Worm (Caenorhabditis elegans) whole organism, L1 larva: Measurements from ENCODE around the gene dyci-1.

Source experiments
- C04F5.9 ChIP-seq: sonication (generic microtip); optimal IDR thresholded peaks from 2 replicates; lab custom pipeline; 2016; ENCODE audit warnings: missing genetic modification characterization, missing compliant biosample characterization
- C16A3.4 ChIP-seq: fragments of 150-350 bp; optimal IDR thresholded peaks from 2 replicates; lab custom pipeline; 2014; ENCODE audit warnings: missing biosample characterization, missing genetic modification characterization
- aha-1 ChIP-seq: fragments of 150-350 bp; optimal IDR thresholded peaks from 2 replicates; lab custom pipeline; 2014; ENCODE audit warnings: missing biosample characterization, missing genetic modification characterization
- alr-1 ChIP-seq: fragments of 200-800 bp; sonication (Bioruptor generic); optimal IDR thresholded peaks from 2 replicates; lab custom pipeline; 2018; ENCODE audit warnings: borderline replicate concordance, mild to moderate bottlenecking, missing genetic modification characterization, missing compliant biosample characterization
- aly-2 ChIP-seq: fragments of 150-350 bp; optimal IDR thresholded peaks from 2 replicates; lab custom pipeline; 2014; ENCODE audit warnings: missing biosample characterization, missing genetic modification characterization
- ceh-63 ChIP-seq: fragments of 200-800 bp; sonication (Bioruptor generic); optimal IDR thresholded peaks from 2 replicates; lab custom pipeline; 2018; ENCODE audit warnings: mild to moderate bottlenecking, missing genetic modification characterization, missing compliant biosample characterization
- ceh-8 ChIP-seq: fragments of 200-800 bp; sonication (Bioruptor generic); optimal IDR thresholded peaks from 2 replicates; lab custom pipeline; 2018; ENCODE audit warnings: mild to moderate bottlenecking, missing genetic modification characterization, moderate library complexity, missing compliant biosample characterization
- ceh-88 ChIP-seq: fragments of 200-800 bp; sonication (Bioruptor generic); IDR thresholded peaks from 2 replicates; pipeline ENCODE4 v1.3.6; 2022; ENCODE audit warnings: missing genetic modification characterization, missing compliant biosample characterization
- ceh-90 ChIP-seq: sonication (generic microtip); optimal IDR thresholded peaks from 2 replicates; lab custom pipeline; 2016; ENCODE audit warnings: missing genetic modification characterization, missing compliant biosample characterization
- dsc-1 ChIP-seq: sonication (generic microtip); optimal IDR thresholded peaks from 2 replicates; lab custom pipeline; 2016; ENCODE audit warnings: mild to moderate bottlenecking, missing genetic modification characterization, missing compliant biosample characterization
- efl-1 ChIP-seq, 4 experiments: fragments of 150-350 bp; optimal IDR thresholded peaks in 3 of 4; peaks in 1 of 4; 1 replicate in 1 of 4; 2 replicates in 3 of 4; lab custom pipeline; 2014; ENCODE audit warnings: missing biosample characterization in 2 of 4, missing genetic modification characterization in 2 of 4, missing genetic modification reagents in 2 of 4
- egl-13 ChIP-seq: sonication (generic microtip); optimal IDR thresholded peaks from 2 replicates; lab custom pipeline; 2016; ENCODE audit warnings: missing genotype, missing genetic modification reagents, missing genetic modification characterization, missing compliant biosample characterization
- egl-27 ChIP-seq, 2 experiments: fragments of 150-350 bp in 1 of 2; sonication (generic microtip); optimal IDR thresholded peaks; 3 replicates each; lab custom pipeline; 2017 to 2018; ENCODE audit warnings: missing biosample characterization in 2 of 2, missing genetic modification characterization in 2 of 2, missing genetic modification reagents in 2 of 2
- elt-2 ChIP-seq: sonication (generic microtip); optimal IDR thresholded peaks from 2 replicates; lab custom pipeline; 2016; ENCODE audit warnings: missing genetic modification characterization, mild to moderate bottlenecking, inconsistent platforms, missing compliant biosample characterization, missing genetic modification reagents
- elt-3 ChIP-seq, 6 experiments: fragments of 150-350 bp in 1 of 6; sonication (generic microtip); optimal IDR thresholded peaks; 2 replicates each; lab custom pipeline; 2017 to 2018; ENCODE audit warnings: missing biosample characterization in 6 of 6, missing genetic modification characterization in 6 of 6, inconsistent platforms in 1 of 6
- fkh-4 ChIP-seq: sonication (generic microtip); optimal IDR thresholded peaks from 2 replicates; lab custom pipeline; 2016; ENCODE audit warnings: missing compliant biosample characterization, missing genetic modification characterization, borderline replicate concordance
- hlh-17 ChIP-seq: fragments of 200-800 bp; sonication (Bioruptor generic); optimal IDR thresholded peaks from 2 replicates; lab custom pipeline; 2018; ENCODE audit warnings: missing genetic modification characterization, mild to moderate bottlenecking, missing compliant biosample characterization, moderate library complexity, borderline replicate concordance
- hpl-2 ChIP-seq: fragments of 150-350 bp; optimal IDR thresholded peaks from 2 replicates; lab custom pipeline; 2014; ENCODE audit warnings: missing biosample characterization, missing genetic modification reagents, missing genetic modification characterization
- irx-1 ChIP-seq: sonication (generic microtip); optimal IDR thresholded peaks from 2 replicates; lab custom pipeline; 2016; ENCODE audit warnings: missing genetic modification characterization, missing compliant biosample characterization
- jun-1 ChIP-seq: fragments of 150-350 bp; optimal IDR thresholded peaks from 2 replicates; lab custom pipeline; 2014; ENCODE audit warnings: missing biosample characterization, missing genetic modification reagents, missing genetic modification characterization
- lin-13 ChIP-seq: fragments of 150-350 bp; optimal IDR thresholded peaks from 2 replicates; lab custom pipeline; 2014; ENCODE audit warnings: missing biosample characterization, missing genetic modification reagents, missing genetic modification characterization
- lin-15B ChIP-seq: fragments of 150-350 bp; sonication (generic microtip); optimal IDR thresholded peaks from 3 replicates; lab custom pipeline; 2014; ENCODE audit warnings: missing biosample characterization, missing genetic modification characterization
- lin-39 ChIP-seq: fragments of 150-350 bp; optimal IDR thresholded peaks from 2 replicates; lab custom pipeline; 2014; ENCODE audit warnings: missing biosample characterization, missing genetic modification reagents, missing genetic modification characterization
- lir-3 ChIP-seq: sonication (generic microtip); optimal IDR thresholded peaks from 2 replicates; lab custom pipeline; 2016; ENCODE audit warnings: mild to moderate bottlenecking, missing genetic modification characterization, moderate library complexity, missing compliant biosample characterization; ENCODE audit not compliant: poor library complexity
- lsy-2 ChIP-seq, 2 experiments: fragments of 150-350 bp; optimal IDR thresholded peaks; 2 replicates each; lab custom pipeline; 2014; ENCODE audit warnings: missing biosample characterization in 2 of 2, missing genetic modification characterization in 2 of 2
- mdl-1 ChIP-seq, 2 experiments: fragments of 150-350 bp; optimal IDR thresholded peaks; 2 replicates each; lab custom pipeline; 2014 to 2017; ENCODE audit warnings: missing biosample characterization in 2 of 2, missing genetic modification characterization in 2 of 2, inconsistent platforms in 1 of 2
- mep-1 ChIP-seq: fragments of 150-350 bp; optimal IDR thresholded peaks from 2 replicates; lab custom pipeline; 2014; ENCODE audit warnings: missing biosample characterization, missing genetic modification characterization
- nhr-11 ChIP-seq: fragments of 150-350 bp; optimal IDR thresholded peaks from 2 replicates; lab custom pipeline; 2014; ENCODE audit warnings: missing biosample characterization, missing genetic modification characterization
- nhr-12 ChIP-seq: sonication (generic microtip); optimal IDR thresholded peaks from 2 replicates; lab custom pipeline; 2017; ENCODE audit warnings: missing biosample characterization, missing genetic modification characterization
- nhr-19 ChIP-seq: fragments of 200-800 bp; sonication (Bioruptor generic); conservative IDR thresholded peaks from 2 replicates; pipeline ENCODE4 v1.3.6; 2022; ENCODE audit warnings: missing genetic modification characterization, missing compliant biosample characterization
- nhr-237 ChIP-seq: fragments of 150-350 bp; optimal IDR thresholded peaks from 2 replicates; lab custom pipeline; 2014; ENCODE audit warnings: missing biosample characterization, missing genetic modification characterization
- nhr-47 ChIP-seq: sonication (generic microtip); optimal IDR thresholded peaks from 2 replicates; lab custom pipeline; 2016; ENCODE audit warnings: mild to moderate bottlenecking, missing genetic modification characterization, moderate library complexity, missing compliant biosample characterization
- nhr-71 ChIP-seq: sonication (generic microtip); optimal IDR thresholded peaks from 2 replicates; lab custom pipeline; 2016; ENCODE audit warnings: mild to moderate bottlenecking, missing genetic modification characterization, moderate library complexity, missing compliant biosample characterization
- nhr-84 ChIP-seq: sonication (generic microtip); optimal IDR thresholded peaks from 2 replicates; lab custom pipeline; 2017; ENCODE audit warnings: missing biosample characterization, missing genetic modification characterization
- nhr-85 ChIP-seq: sonication (generic microtip); peaks from one replicate; lab custom pipeline; 2016; ENCODE audit warnings: missing genetic modification characterization, inconsistent platforms, missing compliant biosample characterization
- nhr-90 ChIP-seq: sonication (generic microtip); optimal IDR thresholded peaks from 2 replicates; lab custom pipeline; 2016; ENCODE audit warnings: mild to moderate bottlenecking, missing genetic modification characterization, missing compliant biosample characterization; ENCODE audit not compliant: poor library complexity
- pax-3 ChIP-seq: fragments of 200-800 bp; sonication (Bioruptor generic); optimal IDR thresholded peaks from 2 replicates; lab custom pipeline; 2018; ENCODE audit warnings: mild to moderate bottlenecking, missing genetic modification characterization, moderate library complexity, missing compliant biosample characterization
- pqm-1 ChIP-seq: sonication (generic microtip); optimal IDR thresholded peaks from 3 replicates; lab custom pipeline; 2017; ENCODE audit warnings: missing biosample characterization, missing genetic modification characterization
- skn-1 ChIP-seq: fragments of 150-350 bp; optimal IDR thresholded peaks from 2 replicates; lab custom pipeline; 2014; ENCODE audit warnings: missing biosample characterization, missing genetic modification characterization
- snpc-4 ChIP-seq: fragments of 150-350 bp; optimal IDR thresholded peaks from 2 replicates; lab custom pipeline; 2014; ENCODE audit warnings: missing biosample characterization, missing genetic modification characterization
- snu-23 ChIP-seq: sonication (generic microtip); optimal IDR thresholded peaks from 2 replicates; lab custom pipeline; 2016; ENCODE audit warnings: missing genetic modification characterization, missing compliant biosample characterization
- sptf-1 ChIP-seq: fragments of 150-350 bp; optimal IDR thresholded peaks from 2 replicates; lab custom pipeline; 2014; ENCODE audit warnings: missing biosample characterization, missing genetic modification characterization
- sup-37 ChIP-seq: fragments of 200-800 bp; sonication (Bioruptor generic); optimal IDR thresholded peaks from 2 replicates; lab custom pipeline; 2018; ENCODE audit warnings: mild to moderate bottlenecking, missing genetic modification characterization, missing compliant biosample characterization
- tbx-2 ChIP-seq: sonication (generic microtip); optimal IDR thresholded peaks from 2 replicates; lab custom pipeline; 2016; ENCODE audit warnings: missing genetic modification characterization, missing compliant biosample characterization
- tlp-1 ChIP-seq: fragments of 150-350 bp; optimal IDR thresholded peaks from 2 replicates; lab custom pipeline; 2014; ENCODE audit warnings: missing biosample characterization, missing genetic modification characterization
- unc-130 ChIP-seq: fragments of 150-350 bp; optimal IDR thresholded peaks from 2 replicates; lab custom pipeline; 2017; ENCODE audit warnings: missing biosample characterization, missing genetic modification characterization, inconsistent platforms
- unc-62 ChIP-seq: fragments of 150-350 bp; optimal IDR thresholded peaks from 2 replicates; lab custom pipeline; 2014; ENCODE audit warnings: missing biosample characterization, missing genetic modification reagents, missing genetic modification characterization
- unc-98 ChIP-seq: fragments of 200-800 bp; sonication (Bioruptor generic); IDR thresholded peaks from 2 replicates; pipeline ENCODE4 v1.3.6; 2022; ENCODE audit warnings: missing genetic modification characterization, missing compliant biosample characterization
- vab-15 ChIP-seq: sonication (generic microtip); optimal IDR thresholded peaks from 2 replicates; lab custom pipeline; 2017; ENCODE audit warnings: missing genotype, mild to moderate bottlenecking, missing genetic modification characterization, missing compliant biosample characterization
- xbp-1 ChIP-seq: sonication (generic microtip); optimal IDR thresholded peaks from 2 replicates; lab custom pipeline; 2016; ENCODE audit warnings: missing genetic modification characterization, missing compliant biosample characterization
- zag-1 ChIP-seq: fragments of 150-350 bp; optimal IDR thresholded peaks from 2 replicates; lab custom pipeline; 2014; ENCODE audit warnings: missing biosample characterization, missing genetic modification characterization
- zip-4 ChIP-seq: fragments of 200-800 bp; sonication (Bioruptor generic); optimal IDR thresholded peaks from 2 replicates; lab custom pipeline; 2018; ENCODE audit warnings: mild to moderate bottlenecking, missing genetic modification characterization, moderate library complexity, missing compliant biosample characterization
- ztf-4 ChIP-seq: fragments of 150-350 bp; optimal IDR thresholded peaks from 2 replicates; lab custom pipeline; 2014; ENCODE audit warnings: missing biosample characterization, missing genetic modification characterization

Gene dyci-1

DNA sequence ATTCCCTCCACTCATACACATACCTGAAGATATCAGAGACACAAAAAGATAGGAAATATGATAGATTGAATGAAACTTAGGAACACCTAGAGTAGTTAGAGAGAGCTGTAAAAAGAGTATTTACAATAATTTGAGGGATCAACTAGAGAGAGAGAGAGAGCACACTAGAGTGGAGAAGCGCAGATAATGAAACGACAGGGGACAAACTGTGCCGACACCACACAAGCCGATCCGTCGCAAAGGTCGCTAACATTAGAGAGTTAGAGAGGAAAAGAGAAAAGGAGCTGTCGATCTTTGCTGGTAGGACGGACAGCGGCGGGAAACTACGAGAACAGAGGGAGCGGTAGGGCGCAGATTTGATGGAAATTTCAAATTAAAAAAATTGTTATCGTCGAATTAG lies at the start of gene dyci-1:
Gene dyci-1, minus strand, starts transcription at position 122 of the 400 bp plus-strand sequence.
- TF ChIP-seq skn-1 (tag; lab: Kevin White, UChicago): no peak
- no peak for TF ChIP-seq aly-2
- TF ChIP-seq lir-3 (tag; lab: Kevin White, UChicago): no peak
- TF ChIP-seq zag-1 (tag; lab: Kevin White, UChicago): no peak
- TF ChIP-seq mdl-1 (tag; optimal IDR thresholded peaks at IDR 0.05; lab: Kevin White, UChicago): no peak
- TF ChIP-seq hlh-17 (GFP tag; lab: Kevin White, UChicago): no peak
- TF ChIP-seq ceh-8: no peak
- no peak for TF ChIP-seq snpc-4 (tag; lab: Kevin White, UChicago)
- peak; percentile 0 for TF ChIP-seq lin-13 (GFP tag; lab: Kevin White, UChicago)
- TF ChIP-seq nhr-84: no peak
- TF ChIP-seq dsc-1: no peak
- TF ChIP-seq lin-15B (tag; lab: Kevin White, UChicago): no peak
- TF ChIP-seq nhr-19 (GFP tag; lab: Robert Waterston, UW): no peak
- peak in 1 of 2 experiments; percentile 49 for TF ChIP-seq lsy-2 (tag; optimal IDR thresholded peaks at IDR 0.05; lab: Kevin White, UChicago)
- TF ChIP-seq tbx-2: peak; percentile 5
- no peak for TF ChIP-seq unc-62
- TF ChIP-seq nhr-12 (tag; lab: Kevin White, UChicago): no peak
- TF ChIP-seq nhr-71 (tag; lab: Kevin White, UChicago): peak; percentile 17
- TF ChIP-seq fkh-4: no peak
- no peak for TF ChIP-seq mep-1 (tag; lab: Kevin White, UChicago)
- no peak for TF ChIP-seq aha-1
- TF ChIP-seq egl-27 (tag; optimal IDR thresholded peaks at IDR 0.05; lab: Kevin White, UChicago): peak in 1 of 2 experiments; percentile 15
- TF ChIP-seq sup-37: no peak
- TF ChIP-seq xbp-1: no peak
- peak; percentile 29 for TF ChIP-seq nhr-237
- TF ChIP-seq ceh-90: no peak
- no peak for TF ChIP-seq C04F5.9
- TF ChIP-seq jun-1 (tag; lab: Kevin White, UChicago): no peak
- TF ChIP-seq pqm-1 (tag; lab: Kevin White, UChicago): no peak
- no peak for TF ChIP-seq unc-130
- TF ChIP-seq elt-3 (tag; optimal IDR thresholded peaks at IDR 0.05; lab: Kevin White, UChicago): peak in 1 of 6 experiments; percentile 27
- TF ChIP-seq elt-2 (tag; lab: Kevin White, UChicago): no peak
- TF ChIP-seq sptf-1 (tag; lab: Kevin White, UChicago): no peak
- no peak for TF ChIP-seq egl-13 (tag; lab: Kevin White, UChicago)
- peak; percentile 52 for TF ChIP-seq snu-23 (GFP tag; lab: Kevin White, UChicago)
- TF ChIP-seq vab-15 (tag; lab: Kevin White, UChicago): no peak
- no peak for TF ChIP-seq nhr-85 (tag; lab: Kevin White, UChicago)
- no peak for TF ChIP-seq nhr-47 (tag; lab: Kevin White, UChicago)
- TF ChIP-seq ceh-88 (GFP tag; lab: Robert Waterston, UW): no peak
- TF ChIP-seq ztf-4: no peak
- TF ChIP-seq nhr-11 (tag; lab: Kevin White, UChicago): no peak
- no peak for TF ChIP-seq nhr-90 (tag; lab: Kevin White, UChicago)
- no peak for TF ChIP-seq irx-1 (tag; lab: Kevin White, UChicago)
- no peak for TF ChIP-seq alr-1 (tag; lab: Kevin White, UChicago)
- no peak for TF ChIP-seq pax-3 (tag; lab: Kevin White, UChicago)
- TF ChIP-seq ceh-63 (GFP tag; lab: Kevin White, UChicago): no peak
- TF ChIP-seq tlp-1: no peak
- TF ChIP-seq C16A3.4 (tag; lab: Kevin White, UChicago): no peak
- no peak for TF ChIP-seq hpl-2
- TF ChIP-seq unc-98: no peak
- TF ChIP-seq zip-4 (GFP tag; lab: Kevin White, UChicago): no peak
- peak; percentile 14 to 34 for TF ChIP-seq efl-1 (optimal IDR thresholded peaks at IDR 0.05; lab: Kevin White, UChicago)
- peak in 1 of 2 experiments; percentile 41 for TF ChIP-seq efl-1 (GFP tag; optimal IDR thresholded peaks at IDR 0.05 in 1 of 2; lab: Kevin White, UChicago)
- TF ChIP-seq lin-39 (tag; lab: Kevin White, UChicago): no peak
